Worm (Caenorhabditis elegans) whole organism, young adult: ENCODE data around the gene H40L08.3.

Experiments used
- B0019.2 ChIP-seq: fragments of 200-800 bp; sonication (Bioruptor generic); conservative IDR thresholded peaks from 2 replicates; pipeline ENCODE4 v1.3.6; 2022; ENCODE audit warnings: missing genetic modification reagents, missing genetic modification characterization, missing compliant biosample characterization
- B0035.1 ChIP-seq: sonication (generic microtip); optimal IDR thresholded peaks from 2 replicates; lab custom pipeline; 2016; ENCODE audit warnings: missing genetic modification characterization, mild to moderate bottlenecking, missing compliant biosample characterization, missing genotype, missing genetic modification reagents
- B0336.3 ChIP-seq: fragments of 200-800 bp; sonication (Bioruptor generic); IDR thresholded peaks from 2 replicates; pipeline ENCODE4 v1.3.6; 2022; ENCODE audit warnings: missing genetic modification characterization, missing compliant biosample characterization
- F22D6.2 ChIP-seq: sonication (generic microtip); optimal IDR thresholded peaks from 2 replicates; lab custom pipeline; 2016; ENCODE audit warnings: mild to moderate bottlenecking, missing genetic modification characterization, missing compliant biosample characterization
- F33H1.4 ChIP-seq: fragments of 200-800 bp; sonication (Bioruptor generic); IDR thresholded peaks from 2 replicates; pipeline ENCODE4 v1.3.6; 2022; ENCODE audit warnings: missing genetic modification reagents, missing genetic modification characterization, missing compliant biosample characterization
- F39B2.1 ChIP-seq: fragments of 200-800 bp; sonication (Bioruptor generic); IDR thresholded peaks from 2 replicates; pipeline ENCODE4 v1.3.6; 2022; ENCODE audit warnings: missing genetic modification reagents, missing genetic modification characterization, missing compliant biosample characterization
- F49E8.2 ChIP-seq: sonication (generic microtip); optimal IDR thresholded peaks from 3 replicates; lab custom pipeline; 2017; ENCODE audit warnings: missing genetic modification characterization, mild to moderate bottlenecking, missing compliant biosample characterization, antibody characterized with exemption, moderate library complexity; ENCODE audit not compliant: insufficient read depth
- F55B11.4 ChIP-seq: sonication (generic microtip); optimal IDR thresholded peaks from 2 replicates; lab custom pipeline; 2016; ENCODE audit warnings: missing compliant biosample characterization, missing genetic modification characterization, borderline replicate concordance; ENCODE audit not compliant: insufficient read depth
- K12H6.12 ChIP-seq: fragments of 200-800 bp; sonication (Bioruptor generic); optimal IDR thresholded peaks from 2 replicates; lab custom pipeline; 2018; ENCODE audit warnings: mild to moderate bottlenecking, missing genetic modification characterization, missing compliant biosample characterization
- Y95B8A.8 ChIP-seq: fragments of 200-800 bp; sonication (Bioruptor generic); IDR thresholded peaks from 2 replicates; pipeline ENCODE4 v1.3.6; 2022; ENCODE audit warnings: missing genetic modification reagents, missing genetic modification characterization, missing compliant biosample characterization
- ZK185.1 ChIP-seq: sonication (generic microtip); optimal IDR thresholded peaks from 2 replicates; lab custom pipeline; 2016; ENCODE audit warnings: mild to moderate bottlenecking, missing genetic modification characterization, missing compliant biosample characterization; ENCODE audit not compliant: poor library complexity, severe bottlenecking
- ama-1 ChIP-seq, 3 experiments: fragments of 150-350 bp in 1 of 3; sonication (generic microtip) in 2 of 3; optimal IDR thresholded peaks; 2 replicates each; lab custom pipeline; 2014 to 2018; ENCODE audit warnings: missing biosample characterization in 2 of 3, missing genetic modification characterization in 2 of 3, missing genetic modification reagents in 2 of 3
- aptf-2 ChIP-seq: fragments of 200-800 bp; sonication (Bioruptor generic); conservative IDR thresholded peaks from 2 replicates; pipeline ENCODE4 v1.3.6; 2022; ENCODE audit warnings: missing genetic modification reagents, missing genetic modification characterization, missing compliant biosample characterization
- bed-1 ChIP-seq: fragments of 200-800 bp; sonication (Bioruptor generic); IDR thresholded peaks from 2 replicates; pipeline ENCODE4 v1.3.6; 2022; ENCODE audit warnings: missing genetic modification reagents, missing genetic modification characterization, missing compliant biosample characterization
- ceh-27 ChIP-seq: fragments of 200-800 bp; sonication (Bioruptor generic); optimal IDR thresholded peaks from 2 replicates; lab custom pipeline; 2018; ENCODE audit warnings: mild to moderate bottlenecking, missing genetic modification characterization, moderate library complexity, missing compliant biosample characterization
- dox-1 ChIP-seq: fragments of 200-800 bp; sonication (Bioruptor generic); IDR thresholded peaks from 2 replicates; pipeline ENCODE4 v1.3.6; 2022; ENCODE audit warnings: missing genetic modification reagents, missing genetic modification characterization, missing compliant biosample characterization
- egl-44 ChIP-seq: fragments of 200-800 bp; sonication (Bioruptor generic); IDR thresholded peaks from 2 replicates; pipeline ENCODE4 v1.3.6; 2022; ENCODE audit warnings: missing genetic modification reagents, missing genetic modification characterization, missing compliant biosample characterization
- ekl-4 ChIP-seq: fragments of 200-800 bp; sonication (Bioruptor generic); IDR thresholded peaks from 2 replicates; pipeline ENCODE4 v1.3.6; 2022; ENCODE audit warnings: missing genetic modification reagents, missing genetic modification characterization, missing compliant biosample characterization
- gei-17 ChIP-seq: fragments of 200-800 bp; sonication (Bioruptor generic); optimal IDR thresholded peaks from 2 replicates; lab custom pipeline; 2018; ENCODE audit warnings: mild to moderate bottlenecking, missing genetic modification characterization, missing compliant biosample characterization
- hmg-1.2 ChIP-seq: fragments of 200-800 bp; sonication (Bioruptor generic); IDR thresholded peaks from 2 replicates; pipeline ENCODE4 v1.3.6; 2022; ENCODE audit warnings: missing genetic modification reagents, missing genetic modification characterization, missing compliant biosample characterization
- hsf-1 ChIP-seq: fragments of 200-800 bp; sonication (Bioruptor generic); IDR thresholded peaks from 2 replicates; pipeline ENCODE4 v1.3.6; 2022; ENCODE audit warnings: missing genetic modification reagents, missing genetic modification characterization, missing compliant biosample characterization
- lag-1 ChIP-seq: fragments of 200-800 bp; sonication (Bioruptor generic); IDR thresholded peaks from 2 replicates; pipeline ENCODE4 v1.3.6; 2022; ENCODE audit warnings: missing genetic modification reagents, missing genetic modification characterization, missing compliant biosample characterization
- lin-40 ChIP-seq: sonication (generic microtip); optimal IDR thresholded peaks from 2 replicates; lab custom pipeline; 2016; ENCODE audit warnings: missing genetic modification characterization, mild to moderate bottlenecking, missing compliant biosample characterization, missing genotype, missing genetic modification reagents
- lir-1 ChIP-seq: fragments of 200-800 bp; sonication (Bioruptor generic); conservative IDR thresholded peaks from 2 replicates; pipeline ENCODE4 v1.3.6; 2022; ENCODE audit warnings: missing genetic modification reagents, missing genetic modification characterization, missing compliant biosample characterization
- lsy-27 ChIP-seq: sonication (generic microtip); optimal IDR thresholded peaks from 2 replicates; lab custom pipeline; 2017; ENCODE audit warnings: missing genetic modification characterization, mild to moderate bottlenecking, missing compliant biosample characterization, antibody characterized with exemption, missing genotype, borderline replicate concordance; ENCODE audit not compliant: insufficient read depth
- mel-28 ChIP-seq: sonication (generic microtip); optimal IDR thresholded peaks from 2 replicates; lab custom pipeline; 2016; ENCODE audit warnings: borderline replicate concordance, mild to moderate bottlenecking, missing genetic modification characterization, missing compliant biosample characterization
- nfya-1 ChIP-seq: sonication (generic microtip); optimal IDR thresholded peaks from 2 replicates; lab custom pipeline; 2017; ENCODE audit warnings: antibody characterized with exemption, missing compliant biosample characterization, missing genetic modification characterization, borderline replicate concordance; ENCODE audit not compliant: insufficient read depth
- nhr-120 ChIP-seq: fragments of 200-800 bp; sonication (Bioruptor generic); IDR thresholded peaks from 2 replicates; pipeline ENCODE4 v1.3.6; 2022; ENCODE audit warnings: missing genetic modification characterization, missing compliant biosample characterization
- nhr-179 ChIP-seq: sonication (generic microtip); optimal IDR thresholded peaks from 2 replicates; lab custom pipeline; 2016; ENCODE audit warnings: mild to moderate bottlenecking, missing genetic modification characterization, missing compliant biosample characterization
- repo-1 ChIP-seq: sonication (generic microtip); optimal IDR thresholded peaks from 2 replicates; lab custom pipeline; 2017; ENCODE audit warnings: mild to moderate bottlenecking, missing genetic modification characterization, missing compliant biosample characterization
- snpc-3.4 ChIP-seq: sonication (generic microtip); optimal IDR thresholded peaks from 2 replicates; lab custom pipeline; 2017; ENCODE audit warnings: missing genetic modification characterization, mild to moderate bottlenecking, missing compliant biosample characterization, antibody characterized with exemption, moderate library complexity, missing genotype, missing genetic modification reagents
- somi-1 ChIP-seq: fragments of 200-800 bp; sonication (Bioruptor generic); optimal IDR thresholded peaks from 2 replicates; lab custom pipeline; 2018; ENCODE audit warnings: mild to moderate bottlenecking, missing genetic modification characterization, missing compliant biosample characterization
- tlf-1 ChIP-seq: fragments of 200-800 bp; sonication (Bioruptor generic); optimal IDR thresholded peaks from 2 replicates; lab custom pipeline; 2018; ENCODE audit warnings: mild to moderate bottlenecking, missing genetic modification characterization, missing compliant biosample characterization
- unc-62 ChIP-seq: fragments of 150-350 bp; optimal IDR thresholded peaks from 2 replicates; lab custom pipeline; 2014; ENCODE audit warnings: missing biosample characterization, missing genetic modification reagents, missing genetic modification characterization
- zfh-2 ChIP-seq: fragments of 200-800 bp; sonication (Bioruptor generic); conservative IDR thresholded peaks from 2 replicates; pipeline ENCODE4 v1.3.6; 2022; ENCODE audit warnings: missing genetic modification reagents, missing genetic modification characterization, missing compliant biosample characterization
- ztf-18 ChIP-seq: sonication (generic microtip); optimal IDR thresholded peaks from 2 replicates; lab custom pipeline; 2016; ENCODE audit warnings: missing genotype, mild to moderate bottlenecking, missing genetic modification characterization, missing compliant biosample characterization
- ztf-3 ChIP-seq: fragments of 200-800 bp; sonication (Bioruptor generic); optimal IDR thresholded peaks from 2 replicates; lab custom pipeline; 2018; ENCODE audit warnings: mild to moderate bottlenecking, missing genetic modification characterization, missing compliant biosample characterization

H40L08.3 gene

DNA sequence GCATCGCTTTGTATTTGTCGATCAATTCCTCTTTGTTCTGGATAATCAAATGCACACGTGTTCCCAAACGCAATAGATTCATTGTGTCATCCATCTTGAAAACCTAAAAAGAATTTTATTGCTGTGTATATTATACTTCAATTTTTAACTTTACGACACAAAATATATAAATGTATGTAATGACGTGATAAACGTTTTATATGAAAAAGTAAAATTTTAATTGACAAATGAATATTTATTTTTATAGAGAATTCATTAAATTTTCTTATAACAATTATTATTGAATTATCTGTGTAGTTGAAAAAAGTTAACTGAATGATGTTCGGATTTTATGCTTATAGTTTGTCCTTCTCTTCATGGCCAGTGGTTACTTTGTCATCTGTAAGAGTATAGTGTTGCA is 20.0 kb downstream of the H40L08.3 start, which contains the start of gene H03G16.7:
TSS of gene H03G16.7 (minus strand) at position 101 of the 400 bp plus-strand sequence.
- TF ChIP-seq dox-1 (no peak), lsy-27 (no peak), tlf-1 (GFP tag; lab: Kevin White, UChicago) (no peak), lir-1 (GFP tag; lab: Robert Waterston, UW) (no peak), B0035.1 (tag; lab: Kevin White, UChicago) (no peak), snpc-3.4 (tag; lab: Kevin White, UChicago) (no peak), nhr-120 (GFP tag; lab: Robert Waterston, UW) (no peak), somi-1 (no peak), nfya-1 (tag; lab: Kevin White, UChicago) (no peak), F55B11.4 (tag; lab: Kevin White, UChicago) (no peak), mel-28 (no peak), ZK185.1 (no peak)

DNA sequence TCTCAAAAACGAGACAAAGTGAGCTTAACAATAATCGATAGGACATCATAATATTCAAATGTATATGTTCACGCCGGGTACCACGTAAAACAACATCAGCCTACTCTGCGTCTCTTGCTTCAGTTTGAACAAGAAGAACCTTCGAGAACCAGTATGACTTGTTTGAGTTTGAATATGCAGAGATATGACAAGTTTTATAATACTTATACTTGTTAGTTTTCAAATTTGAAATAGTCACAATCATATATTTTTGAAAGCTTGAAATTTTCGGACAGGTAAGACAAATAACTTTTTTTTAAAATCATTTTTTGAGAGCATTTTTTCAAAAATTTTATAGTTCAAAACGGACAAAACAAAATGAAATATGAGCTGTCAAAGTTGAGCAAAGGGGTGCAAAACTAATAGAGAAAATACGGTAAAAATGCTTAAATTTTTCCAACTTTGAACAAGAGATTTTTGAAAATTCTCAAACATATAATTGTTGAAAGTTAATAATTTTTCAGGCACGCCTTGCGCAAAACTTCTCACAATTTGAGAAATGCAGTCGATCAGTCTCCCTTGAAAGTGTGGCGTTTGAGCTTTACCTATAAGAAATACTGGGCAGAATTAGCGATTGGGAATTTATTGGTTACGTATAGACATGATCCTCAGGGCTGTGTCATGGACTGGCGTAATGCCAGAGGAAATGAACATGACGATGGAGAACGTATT is 22.5 kb downstream of the H40L08.3 start, which contains the start of gene H03G16.1:
TSS of gene H03G16.1 (plus strand) at position 661 of the 711 bp plus-strand sequence.
- TF ChIP-seq F39B2.1 (GFP tag; lab: Robert Waterston, UW) (no peak), B0019.2 (GFP tag; lab: Robert Waterston, UW) (no peak), ekl-4 (GFP tag; lab: Robert Waterston, UW) (no peak), lir-1 (GFP tag; lab: Robert Waterston, UW) (no peak), hsf-1 (no peak), mel-28 (no peak), aptf-2 (GFP tag; lab: Robert Waterston, UW) (no peak), unc-62 (no peak), F49E8.2 (tag; lab: Kevin White, UChicago) (no peak), ama-1 (optimal IDR thresholded peaks at IDR 0.05; lab: Kevin White, UChicago) (no peak), ama-1 (GFP tag; optimal IDR thresholded peaks at IDR 0.05; lab: Kevin White, UChicago) (no peak), zfh-2 (GFP tag; lab: Robert Waterston, UW) (no peak)

DNA sequence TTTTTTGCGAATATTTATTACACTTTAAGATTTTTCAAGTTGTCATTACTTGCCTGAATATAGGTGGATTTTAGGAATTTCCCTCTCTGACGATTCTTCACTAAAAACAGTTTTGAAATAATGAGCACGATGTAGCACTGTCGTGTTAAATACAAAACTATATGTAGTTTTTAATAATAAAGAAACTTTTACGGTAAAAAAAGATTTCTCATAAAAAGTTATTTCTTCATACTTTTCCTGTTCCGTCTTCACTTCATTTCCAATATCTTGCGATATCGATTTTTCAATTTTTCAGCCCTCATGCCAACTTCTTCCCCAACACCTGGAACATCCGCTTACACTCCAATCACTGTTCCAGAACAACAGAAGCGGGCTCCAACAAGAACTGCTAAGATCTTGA is 23.5 kb downstream of the H40L08.3 start, which contains the start of gene H03G16.6:
TSS of gene H03G16.6 (plus strand) at position 301 of the 400 bp plus-strand sequence.
- TF ChIP-seq bed-1 (no peak), F33H1.4 (GFP tag; lab: Robert Waterston, UW) (no peak), lag-1 (GFP tag; lab: Robert Waterston, UW) (no peak), ztf-18 (tag; lab: Kevin White, UChicago) (no peak), gei-17 (GFP tag; lab: Kevin White, UChicago) (no peak), nhr-179 (tag; lab: Kevin White, UChicago) (no peak), F22D6.2 (tag; lab: Kevin White, UChicago) (no peak), ztf-3 (GFP tag; lab: Kevin White, UChicago) (no peak), ceh-27 (GFP tag; lab: Kevin White, UChicago) (no peak), Y95B8A.8 (GFP tag; lab: Robert Waterston, UW) (no peak), K12H6.12 (tag; lab: Kevin White, UChicago) (no peak), egl-44 (GFP tag; lab: Robert Waterston, UW) (no peak), repo-1 (tag; lab: Kevin White, UChicago) (no peak), nhr-120 (GFP tag; lab: Robert Waterston, UW) (no peak), hmg-1.2 (no peak), B0336.3 (GFP tag; lab: Robert Waterston, UW) (no peak), lin-40 (tag; lab: Kevin White, UChicago) (no peak)
